Fruit fly (Drosophila melanogaster) whole organism, embryonic: Measurements from ENCODE around the gene CG8870.

ENCODE experiments used
- Asciz ChIP-seq: fragments of 200-800 bp; sonication (Bioruptor generic); optimal IDR thresholded peaks from 2 replicates; lab custom pipeline; 2017; ENCODE audit warnings: missing biosample characterization, mild to moderate bottlenecking, missing genetic modification characterization, missing genetic modification reagents
- Atf-2 ChIP-seq: fragments of 200-800 bp; sonication (Bioruptor generic); optimal IDR thresholded peaks from 2 replicates; lab custom pipeline; 2016; ENCODE audit warnings: missing biosample characterization, missing genetic modification characterization
- CG10274 ChIP-seq: fragments of 200-800 bp; sonication (Bioruptor generic); optimal IDR thresholded peaks from 3 replicates; lab custom pipeline; 2017; ENCODE audit warnings: missing biosample characterization, mild to moderate bottlenecking, missing genetic modification characterization
- CG10321 ChIP-seq: fragments of 200-800 bp; sonication (Bioruptor generic); IDR thresholded peaks from 2 replicates; pipeline ENCODE4 v1.3.6; 2022; ENCODE audit warnings: missing biosample characterization, missing genetic modification characterization
- CG10565 ChIP-seq: fragments of 200-800 bp; sonication (Bioruptor generic); optimal IDR thresholded peaks from 3 replicates; lab custom pipeline; 2016; ENCODE audit warnings: missing biosample characterization, mild to moderate bottlenecking, missing genetic modification characterization
- CG10959 ChIP-seq: fragments of 200-800 bp; sonication (Bioruptor generic); IDR thresholded peaks from 2 replicates; pipeline ENCODE4 v1.3.6; 2022; ENCODE audit warnings: missing biosample characterization, missing genetic modification characterization
- CG10979 ChIP-seq: fragments of 200-800 bp; sonication (Bioruptor generic); optimal IDR thresholded peaks from 2 replicates; lab custom pipeline; 2018; ENCODE audit warnings: missing biosample characterization, mild to moderate bottlenecking, missing genetic modification characterization, moderate library complexity
- CG12104 ChIP-seq: fragments of 200-800 bp; sonication (Bioruptor generic); optimal IDR thresholded peaks from 3 replicates; lab custom pipeline; 2016; ENCODE audit warnings: missing biosample characterization, missing genetic modification characterization
- CG12299 ChIP-seq: fragments of 200-800 bp; sonication (Bioruptor generic); optimal IDR thresholded peaks from 2 replicates; lab custom pipeline; 2018; ENCODE audit warnings: missing biosample characterization, mild to moderate bottlenecking, missing genetic modification characterization
- CG13123 ChIP-seq: fragments of 200-800 bp; sonication (Bioruptor generic); optimal IDR thresholded peaks from 2 replicates; lab custom pipeline; 2016; ENCODE audit warnings: missing biosample characterization, missing genetic modification characterization
- CG13775 ChIP-seq: fragments of 200-800 bp; sonication (Bioruptor generic); optimal IDR thresholded peaks from 3 replicates; lab custom pipeline; 2017; ENCODE audit warnings: missing biosample characterization, mild to moderate bottlenecking, missing genetic modification characterization
- CG14710 ChIP-seq: fragments of 200-800 bp; sonication (Bioruptor generic); optimal IDR thresholded peaks from 3 replicates; lab custom pipeline; 2019; ENCODE audit warnings: missing biosample characterization, mild to moderate bottlenecking, missing genetic modification characterization, moderate library complexity
- CG15011 ChIP-seq: fragments of 200-800 bp; sonication (Bioruptor generic); optimal IDR thresholded peaks from 3 replicates; lab custom pipeline; 2018; ENCODE audit warnings: missing biosample characterization, mild to moderate bottlenecking, missing genetic modification characterization
- CG15269 ChIP-seq: fragments of 200-800 bp; sonication (Bioruptor generic); optimal IDR thresholded peaks from 2 replicates; lab custom pipeline; 2018; ENCODE audit warnings: missing biosample characterization, mild to moderate bottlenecking, missing genetic modification characterization, moderate library complexity
- CG1529 ChIP-seq: fragments of 200-800 bp; sonication (Bioruptor generic); optimal IDR thresholded peaks from 3 replicates; lab custom pipeline; 2018; ENCODE audit warnings: missing biosample characterization, missing genetic modification characterization
- CG17328 ChIP-seq: fragments of 200-800 bp; sonication (Bioruptor generic); IDR thresholded peaks from 2 replicates; pipeline ENCODE4 v1.3.6; 2022; ENCODE audit warnings: missing biosample characterization, missing genetic modification characterization
- CG17385 ChIP-seq: fragments of 200-800 bp; sonication (Bioruptor generic); optimal IDR thresholded peaks from 3 replicates; lab custom pipeline; 2018; ENCODE audit warnings: missing biosample characterization, mild to moderate bottlenecking, missing genetic modification characterization
- CG17912 ChIP-seq: fragments of 200-800 bp; sonication (Bioruptor generic); optimal IDR thresholded peaks from 2 replicates; lab custom pipeline; 2018; ENCODE audit warnings: missing biosample characterization, mild to moderate bottlenecking, missing genetic modification characterization
- CG18619 ChIP-seq: fragments of 200-800 bp; sonication (Bioruptor generic); optimal IDR thresholded peaks from 3 replicates; lab custom pipeline; 2017; ENCODE audit warnings: missing biosample characterization, mild to moderate bottlenecking, missing genetic modification characterization
- CG30403 ChIP-seq: fragments of 200-800 bp; sonication (Bioruptor generic); optimal IDR thresholded peaks from 3 replicates; lab custom pipeline; 2016; ENCODE audit warnings: missing biosample characterization, missing genetic modification characterization
- CG4617 ChIP-seq: fragments of 200-800 bp; sonication (Bioruptor generic); optimal IDR thresholded peaks from 3 replicates; lab custom pipeline; 2016; ENCODE audit warnings: missing biosample characterization, missing genetic modification characterization, borderline replicate concordance
- CG4730 ChIP-seq: fragments of 200-800 bp; sonication (Bioruptor generic); IDR thresholded peaks from 2 replicates; pipeline ENCODE4 v1.3.6; 2022; ENCODE audit warnings: missing biosample characterization, missing genetic modification characterization
- CG6765 ChIP-seq: fragments of 200-800 bp; sonication (Bioruptor generic); optimal IDR thresholded peaks from 3 replicates; lab custom pipeline; 2017; ENCODE audit warnings: missing biosample characterization, mild to moderate bottlenecking, missing genetic modification characterization
- CG8281 ChIP-seq: fragments of 200-800 bp; sonication (Bioruptor generic); optimal IDR thresholded peaks from 2 replicates; lab custom pipeline; 2018; ENCODE audit warnings: missing biosample characterization, mild to moderate bottlenecking, missing genetic modification characterization, moderate library complexity
- CG8924 ChIP-seq: fragments of 200-800 bp; optimal IDR thresholded peaks from 3 replicates; lab custom pipeline; 2019; ENCODE audit warnings: missing biosample characterization, mild to moderate bottlenecking, missing genetic modification characterization, moderate library complexity
- CG8944 ChIP-seq: fragments of 200-800 bp; sonication (Bioruptor generic); optimal IDR thresholded peaks from 3 replicates; lab custom pipeline; 2016; ENCODE audit warnings: missing biosample characterization, missing genetic modification characterization
- CG9437 ChIP-seq: fragments of 200-800 bp; sonication (Bioruptor generic); optimal IDR thresholded peaks from 2 replicates; lab custom pipeline; 2018; ENCODE audit warnings: missing biosample characterization, mild to moderate bottlenecking, missing genetic modification characterization
- CG9609 ChIP-seq: fragments of 200-800 bp; sonication (Bioruptor generic); optimal IDR thresholded peaks from 3 replicates; lab custom pipeline; 2016; ENCODE audit warnings: missing biosample characterization, missing genetic modification characterization
- Dip3 ChIP-seq: fragments of 200-800 bp; sonication (Bioruptor generic); optimal IDR thresholded peaks from 3 replicates; lab custom pipeline; 2016; ENCODE audit warnings: missing biosample characterization, missing genetic modification characterization
- Eip74EF ChIP-seq, 2 experiments: fragments of 200-800 bp in 1 of 2; fragments of >200 bp in 1 of 2; sonication (Bioruptor generic) in 1 of 2; optimal IDR thresholded peaks; 2 replicates each; lab custom pipeline; 2017 to 2019; ENCODE audit warnings: missing biosample characterization in 2 of 2, missing genetic modification characterization in 2 of 2, mild to moderate bottlenecking in 1 of 2, moderate library complexity in 1 of 2
- HmgZ ChIP-seq: fragments of 200-800 bp; sonication (Bioruptor generic); optimal IDR thresholded peaks from 2 replicates; lab custom pipeline; 2018; ENCODE audit warnings: missing biosample characterization, mild to moderate bottlenecking, missing genetic modification characterization
- Mad ChIP-seq: fragments of 200-800 bp; sonication (Bioruptor generic); optimal IDR thresholded peaks from 2 replicates; lab custom pipeline; 2016; ENCODE audit warnings: missing biosample characterization, missing genetic modification characterization
- Meics ChIP-seq: fragments of 200-800 bp; sonication (Bioruptor generic); optimal IDR thresholded peaks from 2 replicates; lab custom pipeline; 2017; ENCODE audit warnings: missing biosample characterization, mild to moderate bottlenecking, missing genetic modification characterization
- Xbp1 ChIP-seq: fragments of 200-800 bp; sonication (Bioruptor generic); optimal IDR thresholded peaks from 3 replicates; lab custom pipeline; 2016; ENCODE audit warnings: missing biosample characterization, mild to moderate bottlenecking, missing genetic modification characterization
- YL-1 ChIP-seq: fragments of 200-800 bp; sonication (Bioruptor generic); optimal IDR thresholded peaks from 3 replicates; lab custom pipeline; 2017; ENCODE audit warnings: missing biosample characterization, mild to moderate bottlenecking, missing genetic modification characterization
- ara ChIP-seq: fragments of 200-800 bp; sonication (Bioruptor generic); IDR thresholded peaks from 2 replicates; pipeline ENCODE4 v1.3.6; 2022; ENCODE audit warnings: missing biosample characterization, missing genetic modification characterization
- ase ChIP-seq: fragments of 200-800 bp; sonication (Bioruptor generic); IDR thresholded peaks from 3 replicates; pipeline ENCODE4 v1.3.6; 2022; ENCODE audit warnings: missing biosample characterization, missing genetic modification characterization
- esg ChIP-seq: fragments of 200-800 bp; sonication (Bioruptor generic); conservative IDR thresholded peaks from 2 replicates; pipeline ENCODE4 v1.3.6; 2022; ENCODE audit warnings: missing biosample characterization, missing genetic modification characterization
- jumu ChIP-seq: fragments of 200-800 bp; sonication (Bioruptor generic); optimal IDR thresholded peaks from 3 replicates; lab custom pipeline; 2016; ENCODE audit warnings: missing biosample characterization, missing genetic modification characterization
- lab ChIP-seq: fragments of 200-800 bp; sonication (Bioruptor generic); optimal IDR thresholded peaks from 3 replicates; lab custom pipeline; 2017; ENCODE audit warnings: missing biosample characterization, missing genetic modification characterization, mild to moderate bottlenecking, moderate library complexity, missing genetic modification reagents
- p53 ChIP-seq: fragments of 200-800 bp; sonication (Bioruptor generic); optimal IDR thresholded peaks from 2 replicates; lab custom pipeline; 2016; ENCODE audit warnings: missing biosample characterization, missing genetic modification characterization
- ro ChIP-seq: fragments of 200-800 bp; sonication (Bioruptor generic); IDR thresholded peaks from 2 replicates; pipeline ENCODE4 v1.3.6; 2022; ENCODE audit warnings: missing biosample characterization, missing genetic modification characterization
- seq ChIP-seq: fragments of 200-800 bp; sonication (Bioruptor generic); IDR thresholded peaks from 2 replicates; pipeline ENCODE4 v1.3.6; 2022; ENCODE audit warnings: missing biosample characterization, missing genetic modification characterization
- shn ChIP-seq: fragments of 200-800 bp; sonication (Bioruptor generic); optimal IDR thresholded peaks from 3 replicates; lab custom pipeline; 2016; ENCODE audit warnings: missing biosample characterization, missing genetic modification characterization
- sim ChIP-seq: fragments of 200-800 bp; sonication (Bioruptor generic); IDR thresholded peaks from 2 replicates; pipeline ENCODE4 v1.3.6; 2022; ENCODE audit warnings: missing biosample characterization, missing genetic modification characterization
- stwl ChIP-seq: fragments of 200-800 bp; sonication (Bioruptor generic); optimal IDR thresholded peaks from 3 replicates; lab custom pipeline; 2018; ENCODE audit warnings: missing biosample characterization, mild to moderate bottlenecking, missing genetic modification characterization, moderate library complexity
- unc-4 ChIP-seq: fragments of 200-800 bp; sonication (Bioruptor generic); IDR thresholded peaks from 2 replicates; pipeline ENCODE4 v1.3.6; 2022; ENCODE audit warnings: missing biosample characterization, missing genetic modification characterization; ENCODE audit not compliant: partially characterized antibody
- vvl ChIP-seq: fragments of 200-800 bp; sonication (Bioruptor generic); IDR thresholded peaks from 2 replicates; pipeline ENCODE4 v1.3.6; 2022; ENCODE audit warnings: missing biosample characterization, missing genetic modification characterization
- wor ChIP-seq: fragments of 200-800 bp; sonication (Bioruptor generic); IDR thresholded peaks from 2 replicates; pipeline ENCODE4 v1.3.6; 2022; ENCODE audit warnings: missing biosample characterization, missing genetic modification characterization

The CG8870 gene

DNA sequence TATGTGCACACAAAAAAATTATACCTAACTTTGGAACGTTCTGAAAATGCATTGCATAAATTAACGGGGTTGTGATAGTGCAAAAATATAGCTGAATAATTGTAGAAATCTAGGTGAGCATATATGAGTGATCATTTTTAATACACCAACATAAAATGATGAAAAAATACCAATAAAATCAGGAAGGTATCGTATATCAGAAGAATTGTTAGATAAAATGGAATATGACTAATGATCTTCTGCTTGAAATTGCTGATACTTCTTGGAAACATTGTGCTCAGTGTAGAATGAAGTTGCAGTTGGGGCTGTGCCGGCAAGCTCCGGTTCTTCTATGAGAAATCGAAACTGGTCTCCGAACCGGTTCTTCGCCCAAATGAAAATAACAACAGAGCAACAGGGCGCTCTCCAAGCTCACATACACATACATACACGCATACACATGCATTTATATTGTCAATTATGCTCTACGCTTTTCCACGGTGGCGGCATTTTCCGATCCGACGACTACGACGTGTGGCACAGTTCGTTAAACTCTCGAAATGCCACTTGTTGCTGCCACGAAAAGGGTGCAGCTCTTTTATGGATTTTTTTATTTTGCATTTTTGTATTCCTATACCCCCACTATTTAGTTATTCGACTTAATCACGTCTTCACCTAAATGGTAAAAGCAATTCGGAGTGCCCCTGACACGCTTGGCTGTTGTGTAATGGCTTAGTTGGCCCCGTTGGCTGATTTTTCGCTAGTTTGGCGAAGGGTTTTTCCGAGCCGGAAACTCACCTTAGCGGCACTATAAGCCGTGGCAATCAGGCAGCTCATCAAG is 21.5 kb downstream of the CG8870 start (continued):
- peak; percentile 78 for TF ChIP-seq CG4730 (GFP tag; lab: Robert Waterston, UW)
- peak; percentile 79 for TF ChIP-seq p53
- peak; percentile 69 for TF ChIP-seq CG12104 (GFP tag; lab: Kevin White, UChicago)
- TF ChIP-seq CG8924 (tag; lab: Kevin White, UChicago) = peak; percentile 92
- peak; percentile 88 for TF ChIP-seq Meics
- TF ChIP-seq Eip74EF (GFP tag; optimal IDR thresholded peaks at IDR 0.05; lab: Kevin White, UChicago) = peak in 1 of 2 experiments; percentile 92
- peak; percentile 90 for TF ChIP-seq CG15269
- peak; percentile 57 for TF ChIP-seq CG10565 (GFP tag; lab: Kevin White, UChicago)
- TF ChIP-seq CG10959 (GFP tag; lab: Robert Waterston, UW) = peak; percentile 32
- peak; percentile 91 for TF ChIP-seq Atf-2
- TF ChIP-seq CG18619 (GFP tag; lab: Kevin White, UChicago) = peak; percentile 89
- peak; percentile 90 for TF ChIP-seq HmgZ (tag; lab: Kevin White, UChicago)
- TF ChIP-seq CG10274 (GFP tag; lab: Kevin White, UChicago) = peak; percentile 77
- peak; percentile 90 for TF ChIP-seq Xbp1 (GFP tag; lab: Kevin White, UChicago)
- peak; percentile 90 for TF ChIP-seq CG13775
- peak; percentile 89 for TF ChIP-seq vvl (GFP tag; lab: Robert Waterston, UW)
- TF ChIP-seq Dip3 (GFP tag; lab: Kevin White, UChicago) = peak; percentile 84
- peak; percentile 88 for TF ChIP-seq lab
- peak; percentile 3 for TF ChIP-seq YL-1 (GFP tag; lab: Kevin White, UChicago)
- TF ChIP-seq jumu (GFP tag; lab: Kevin White, UChicago) = peak; percentile 81
- peak; percentile 88 for TF ChIP-seq ara (GFP tag; lab: Robert Waterston, UW)
- peak; percentile 84 for TF ChIP-seq Asciz
- peak; percentile 77 for TF ChIP-seq CG8281 (tag; lab: Kevin White, UChicago)
- peak; percentile 89 for TF ChIP-seq CG1529 (GFP tag; lab: Kevin White, UChicago)
- peak; percentile 79 for TF ChIP-seq CG6765 (GFP tag; lab: Kevin White, UChicago)
- peak; percentile 92 for TF ChIP-seq CG14710 (tag; lab: Kevin White, UChicago)
- TF ChIP-seq esg = peak; percentile 86
- peak; percentile 65 for TF ChIP-seq CG13123
- peak; percentile 70 for TF ChIP-seq CG12299
- peak; percentile 86 for TF ChIP-seq CG8944 (GFP tag; lab: Kevin White, UChicago)
- peak; percentile 92 for TF ChIP-seq shn (GFP tag; lab: Kevin White, UChicago)
- TF ChIP-seq seq (GFP tag; lab: Robert Waterston, UW) = peak; percentile 92
- peak; percentile 71; the same call in 1 of the 2 replicates for TF ChIP-seq ro (GFP tag; lab: Robert Waterston, UW)
- TF ChIP-seq unc-4 (GFP tag; lab: Robert Waterston, UW) = no peak
- peak; percentile 88 for TF ChIP-seq CG9437 (GFP tag; lab: Kevin White, UChicago)
- peak; percentile 80 for TF ChIP-seq Mad (GFP tag; lab: Kevin White, UChicago)
- peak; percentile 77 for TF ChIP-seq CG15011 (GFP tag; lab: Kevin White, UChicago)
- TF ChIP-seq ase (GFP tag; lab: Robert Waterston, UW) = peak; percentile 66
- peak; percentile 71 for TF ChIP-seq CG17328
- peak; percentile 79 for TF ChIP-seq sim
- TF ChIP-seq wor (GFP tag; lab: Robert Waterston, UW) = peak; percentile 83
- peak; percentile 95 for TF ChIP-seq CG30403 (GFP tag; lab: Kevin White, UChicago)
- TF ChIP-seq CG10979 (tag; lab: Kevin White, UChicago) = peak; percentile 93
- TF ChIP-seq CG9609 (GFP tag; lab: Kevin White, UChicago) = peak; percentile 88
- peak; percentile 6 for TF ChIP-seq stwl (tag; lab: Kevin White, UChicago)
- TF ChIP-seq CG17385 (GFP tag; lab: Kevin White, UChicago) = peak; percentile 87
- peak; percentile 75 for TF ChIP-seq CG4617 (GFP tag; lab: Kevin White, UChicago)
- TF ChIP-seq CG17912 (GFP tag; lab: Kevin White, UChicago) = peak; percentile 9
- peak; percentile 56; the same call in 1 of the 2 replicates for TF ChIP-seq CG10321 (GFP tag; lab: Robert Waterston, UW)
